Worm (Caenorhabditis elegans) whole organism, midembryonic: ENCODE measurements around the gene math-10.
"Not testable (repeated sequence)": the region's sequence is repeated elsewhere in the genome, so short reads cannot be mapped to it uniquely, and the experiment has no call there.

Source experiments
- T22C8.4 ChIP-seq: fragments of 200-800 bp; sonication (Bioruptor generic); IDR thresholded peaks from 2 replicates; pipeline ENCODE4 v1.3.6; 2022; ENCODE audit warnings: missing genetic modification characterization, missing compliant biosample characterization
- cog-1 ChIP-seq: sonication (generic microtip); optimal IDR thresholded peaks from 2 replicates; lab custom pipeline; 2016; ENCODE audit warnings: missing genetic modification characterization, missing compliant biosample characterization
- flt-1 ChIP-seq: fragments of 200-800 bp; sonication (Bioruptor generic); IDR thresholded peaks from 2 replicates; pipeline ENCODE4 v1.3.6; 2022; ENCODE audit warnings: missing genetic modification characterization, missing compliant biosample characterization
- klf-2 ChIP-seq: fragments of 200-800 bp; sonication (Bioruptor generic); conservative IDR thresholded peaks from 2 replicates; pipeline ENCODE4 v1.3.6; 2022; ENCODE audit warnings: missing genetic modification reagents, missing genetic modification characterization, missing compliant biosample characterization
- med-1 ChIP-seq: sonication (generic microtip); optimal IDR thresholded peaks from 2 replicates; lab custom pipeline; 2017; ENCODE audit warnings: missing genetic modification characterization, mild to moderate bottlenecking, missing compliant biosample characterization, antibody characterized with exemption, missing genetic modification reagents; ENCODE audit not compliant: insufficient read depth
- ref-1 ChIP-seq: fragments of 200-800 bp; sonication (Bioruptor generic); conservative IDR thresholded peaks from 2 replicates; pipeline ENCODE4 v1.3.6; 2022; ENCODE audit warnings: missing genetic modification reagents, missing genetic modification characterization, missing compliant biosample characterization
- tab-1 ChIP-seq: fragments of 200-800 bp; sonication (Bioruptor generic); IDR thresholded peaks from 2 replicates; pipeline ENCODE4 v1.3.6; 2022; ENCODE audit warnings: missing genetic modification characterization, missing compliant biosample characterization
- ztf-23 ChIP-seq: fragments of 200-800 bp; sonication (Bioruptor generic); IDR thresholded peaks from 2 replicates; pipeline ENCODE4 v1.3.6; 2022; ENCODE audit warnings: missing genetic modification reagents, missing genetic modification characterization, missing compliant biosample characterization
- ztf-29 ChIP-seq: fragments of 200-800 bp; sonication (Bioruptor generic); IDR thresholded peaks from 2 replicates; pipeline ENCODE4 v1.3.6; 2022; ENCODE audit warnings: missing genetic modification reagents, missing genetic modification characterization, missing compliant biosample characterization

The math-10 gene

ce11 chrII:1870875-1871592 is at the start of gene math-10:
Gene math-10, plus strand, starts transcription at chrII:1871542.
- no peak for TF ChIP-seq T22C8.4 (GFP tag; lab: Robert Waterston, UW)
- no peak for TF ChIP-seq klf-2 (GFP tag; lab: Robert Waterston, UW)
- TF ChIP-seq ztf-23 = no peak
- TF ChIP-seq med-1 = no peak
- TF ChIP-seq tab-1 (GFP tag; lab: Robert Waterston, UW) = no peak
- no peak for TF ChIP-seq ztf-29 (GFP tag; lab: Robert Waterston, UW)
- no peak for TF ChIP-seq flt-1 (GFP tag; lab: Robert Waterston, UW)
- TF ChIP-seq cog-1 (tag; lab: Kevin White, UChicago) = no peak
- TF ChIP-seq ref-1 = no peak

- not testable (repeated sequence) for TF ChIP-seq cog-1 (tag; lab: Kevin White, UChicago); flt-1 (GFP tag; lab: Robert Waterston, UW); tab-1 (GFP tag; lab: Robert Waterston, UW)
These were observed 47.0 kb upstream of the math-10 start, which contains the start of gene math-41 for ce11 chrII:1824329-1824728. Gene math-41, plus strand, starts transcription at chrII:1824629.

- no peak for TF ChIP-seq ztf-23
- TF ChIP-seq T22C8.4 (GFP tag; lab: Robert Waterston, UW) = no peak
- no peak for TF ChIP-seq flt-1 (GFP tag; lab: Robert Waterston, UW)
- no peak for TF ChIP-seq med-1
- TF ChIP-seq cog-1 (tag; lab: Kevin White, UChicago) = no peak
- TF ChIP-seq klf-2 (GFP tag; lab: Robert Waterston, UW) = no peak
- TF ChIP-seq ztf-29 (GFP tag; lab: Robert Waterston, UW) = no peak
- no peak for TF ChIP-seq tab-1 (GFP tag; lab: Robert Waterston, UW)
- no peak for TF ChIP-seq ref-1
These were observed 41.1 kb upstream of the math-10 start, which contains the start of gene math-40 for ce11 chrII:1830182-1830682. Gene math-40, plus strand, starts transcription at chrII:1830632.

- no peak for TF ChIP-seq ztf-23
- no peak for TF ChIP-seq med-1
These were observed 39.4 kb upstream of the math-10 start, which contains the start of gene math-39 for ce11 chrII:1831883-1832388. Gene math-39, plus strand, starts transcription at chrII:1832338.

- TF ChIP-seq klf-2 (GFP tag; lab: Robert Waterston, UW) = no peak
- no peak for TF ChIP-seq T22C8.4 (GFP tag; lab: Robert Waterston, UW)
- no peak for TF ChIP-seq ztf-23
- no peak for TF ChIP-seq tab-1 (GFP tag; lab: Robert Waterston, UW)
- TF ChIP-seq flt-1 (GFP tag; lab: Robert Waterston, UW) = no peak
- no peak for TF ChIP-seq ref-1
- no peak for TF ChIP-seq ztf-29 (GFP tag; lab: Robert Waterston, UW)
- TF ChIP-seq med-1 = no peak
- TF ChIP-seq cog-1 (tag; lab: Kevin White, UChicago) = no peak
These were observed 35.1 kb upstream of the math-10 start, which contains the start of gene T08E11.1 for ce11 chrII:1836204-1836603. Gene T08E11.1, plus strand, starts transcription at chrII:1836504.

ce11 chrII:1842894-1843293 is 28.4 kb upstream of the math-10 start, which contains the start of the genes C52E2.5 and C52E2.4:
Gene C52E2.5, minus strand, starts transcription at chrII:1842936.
Gene C52E2.4, plus strand, starts transcription at chrII:1843145.
- TF ChIP-seq ref-1 = no peak
- no peak for TF ChIP-seq cog-1 (tag; lab: Kevin White, UChicago)
- TF ChIP-seq ztf-29 (GFP tag; lab: Robert Waterston, UW) = no peak
- no peak for TF ChIP-seq ztf-23
- TF ChIP-seq med-1 = no peak
- TF ChIP-seq klf-2 (GFP tag; lab: Robert Waterston, UW) = no peak
- TF ChIP-seq T22C8.4 (GFP tag; lab: Robert Waterston, UW) = no peak
- no peak for TF ChIP-seq flt-1 (GFP tag; lab: Robert Waterston, UW)
- TF ChIP-seq tab-1 (GFP tag; lab: Robert Waterston, UW) = no peak

- TF ChIP-seq ztf-29 (GFP tag; lab: Robert Waterston, UW) = no peak
These were observed 26.8 kb upstream of the math-10 start for ce11 chrII:1844552-1844951.

ce11 chrII:1848109-1848508 is 23.2 kb upstream of the math-10 start, which contains the start of gene fbxb-97:
Gene fbxb-97, minus strand, starts transcription at chrII:1848161.
- TF ChIP-seq flt-1 (GFP tag; lab: Robert Waterston, UW) (no peak), klf-2 (GFP tag; lab: Robert Waterston, UW) (no peak)

ce11 chrII:1850299-1850698 is 21.0 kb upstream of the math-10 start, which contains the start of gene fbxb-96:
Gene fbxb-96, minus strand, starts transcription at chrII:1850399.
- TF ChIP-seq ref-1 (no peak), med-1 (no peak), klf-2 (GFP tag; lab: Robert Waterston, UW) (no peak), T22C8.4 (GFP tag; lab: Robert Waterston, UW) (no peak), flt-1 (GFP tag; lab: Robert Waterston, UW) (no peak), ztf-23 (no peak), ztf-29 (GFP tag; lab: Robert Waterston, UW) (no peak), tab-1 (GFP tag; lab: Robert Waterston, UW) (no peak)

- TF ChIP-seq ref-1 (no peak), med-1 (no peak), flt-1 (GFP tag; lab: Robert Waterston, UW) (no peak), ztf-23 (no peak), ztf-29 (GFP tag; lab: Robert Waterston, UW) (no peak), tab-1 (GFP tag; lab: Robert Waterston, UW) (no peak), T22C8.4 (GFP tag; lab: Robert Waterston, UW) (no peak), cog-1 (tag; lab: Kevin White, UChicago) (no peak), klf-2 (GFP tag; lab: Robert Waterston, UW) (no peak)
These were observed 20.5 kb upstream of the math-10 start, which contains the start of gene C52E2.3 for ce11 chrII:1850840-1851294. Gene C52E2.3, plus strand, starts transcription at chrII:1851244.
